Fruit fly (Drosophila melanogaster): ENCODE data around the gene Mocs2A.

DNA sequence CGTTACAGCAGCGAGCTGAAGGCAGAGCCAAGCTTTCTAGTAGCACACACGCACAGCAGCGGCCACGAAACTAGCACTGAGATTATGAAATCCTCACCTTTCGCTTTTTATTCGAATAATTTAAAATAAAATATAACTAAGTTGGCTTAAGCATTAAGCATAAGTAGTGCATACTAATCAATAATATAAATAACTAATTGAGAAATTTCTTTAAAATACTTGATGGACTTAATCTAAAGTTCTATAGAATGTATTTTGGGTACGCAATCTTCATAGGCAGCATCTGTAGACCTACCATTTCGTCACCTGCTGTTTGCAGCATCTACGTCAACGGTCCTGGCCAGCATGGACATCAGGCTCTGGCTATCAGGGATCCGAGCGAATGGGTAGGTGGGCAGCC is 25.2 kb upstream of the Mocs2A start:
- TF ChIP-seq CG17806 (tag; optimal IDR thresholded peaks at IDR 0.05) = no peak
- TF ChIP-seq rn (GFP tag; IDR thresholded peaks at IDR 0.05) = no peak

Measured in whole organism, pupa.